Worm (Caenorhabditis elegans): ENCODE data around the gene scd-2.

DNA sequence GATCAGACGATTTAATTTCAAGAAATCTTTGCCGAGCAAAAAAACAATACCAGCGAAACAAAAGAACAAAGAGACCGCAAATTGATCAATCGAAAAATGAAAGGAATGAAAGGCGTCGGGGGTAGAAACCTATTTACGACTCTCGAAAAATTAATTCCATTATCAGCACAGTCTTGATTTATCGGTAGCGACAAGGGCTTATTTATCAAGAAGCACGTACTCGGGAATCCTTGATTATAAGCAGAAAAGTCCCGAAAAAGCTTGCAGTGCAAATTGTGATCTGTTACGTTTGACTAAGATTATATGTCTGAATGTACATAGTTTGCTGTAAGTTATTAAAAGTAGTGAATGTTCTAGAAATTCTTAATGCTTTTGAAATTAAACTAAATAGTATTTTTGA lies 33.5 kb downstream of the scd-2 start:
- TF ChIP-seq lin-13 (GFP tag; optimal IDR thresholded peaks at IDR 0.05): no peak
- TF ChIP-seq pha-4 (GFP tag; IDR thresholded peaks at IDR 0.05): no peak
- TF ChIP-seq pha-4 (tag; optimal IDR thresholded peaks at IDR 0.05): no peak
- no peak for TF ChIP-seq lir-3 (tag; optimal IDR thresholded peaks at IDR 0.05)
- no peak for TF ChIP-seq ama-1 (optimal IDR thresholded peaks at IDR 0.05)
